Worm (Caenorhabditis elegans): ENCODE results near the gene rfth-1.

DNA sequence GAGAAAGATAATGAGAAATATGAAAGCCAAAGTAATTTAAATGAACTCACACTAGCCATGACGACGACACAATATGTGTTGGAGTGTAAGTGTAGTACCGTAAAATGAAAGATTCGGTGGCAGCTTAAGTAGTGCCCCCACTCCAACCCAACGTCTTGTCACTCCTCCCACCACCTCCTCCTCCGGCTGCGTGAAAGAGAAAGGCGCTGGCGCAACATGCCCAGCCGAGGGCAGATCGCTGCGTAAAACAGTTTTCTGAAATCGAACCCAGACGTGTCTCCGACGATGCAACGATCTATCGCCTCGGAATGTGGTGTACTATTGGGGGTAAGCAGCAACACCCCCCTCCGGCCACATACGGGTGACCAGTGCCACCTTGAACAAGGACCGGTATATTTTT lies 6.0 kb upstream of the rfth-1 start, which contains the start of gene ZK180.5:
- TF ChIP-seq ceh-13 (GFP tag; optimal IDR thresholded peaks at IDR 0.05) (no peak), tbx-11 (GFP tag; IDR thresholded peaks at IDR 0.05) (no peak), ceh-36 (tag; optimal IDR thresholded peaks at IDR 0.05) (no peak), tra-4 (tag; optimal IDR thresholded peaks at IDR 0.05) (no peak), ama-1 (optimal IDR thresholded peaks at IDR 0.05) (no peak), scrt-1 (GFP tag; IDR thresholded peaks at IDR 0.05) (no peak), flt-1 (GFP tag; IDR thresholded peaks at IDR 0.05) (no peak), B0310.2 (tag; optimal IDR thresholded peaks at IDR 0.05) (no peak), hmg-4 (GFP tag; optimal IDR thresholded peaks at IDR 0.05) (no peak), pes-1 (GFP tag; IDR thresholded peaks at IDR 0.05) (no peak), tbx-37 (GFP tag; conservative IDR thresholded peaks at IDR 0.05) (no peak)

Data from whole organism, early embryonic.